Worm (Caenorhabditis elegans) whole organism, mixed stage, embryonic: ENCODE results near the gene cht-6.

Experiments used
- blmp-1 ChIP-seq: fragments of 150-350 bp; optimal IDR thresholded peaks from 2 replicates; lab custom pipeline; 2014; ENCODE audit warnings: missing biosample characterization, missing genetic modification characterization
- lin-32 ChIP-seq: fragments of 200-800 bp; sonication (Bioruptor generic); optimal IDR thresholded peaks from 2 replicates; lab custom pipeline; 2018; ENCODE audit warnings: mild to moderate bottlenecking, missing genetic modification characterization, missing compliant biosample characterization
- lsy-2 ChIP-seq: fragments of 150-350 bp; optimal IDR thresholded peaks from 2 replicates; lab custom pipeline; 2014; ENCODE audit warnings: missing biosample characterization, missing genetic modification characterization
- mls-2 ChIP-seq: sonication (generic microtip); optimal IDR thresholded peaks from 2 replicates; lab custom pipeline; 2016; ENCODE audit warnings: mild to moderate bottlenecking, missing genetic modification characterization, moderate library complexity, missing compliant biosample characterization
- nhr-237 ChIP-seq: fragments of 150-350 bp; optimal IDR thresholded peaks from 2 replicates; lab custom pipeline; 2014; ENCODE audit warnings: missing biosample characterization, missing genetic modification characterization
- nhr-28 ChIP-seq: fragments of 150-350 bp; optimal IDR thresholded peaks from 2 replicates; lab custom pipeline; 2014; ENCODE audit warnings: missing biosample characterization, missing genetic modification characterization
- pha-4 ChIP-seq: fragments of 150-350 bp; optimal IDR thresholded peaks from 2 replicates; lab custom pipeline; 2018; ENCODE audit warnings: missing biosample characterization, missing genetic modification reagents, missing genetic modification characterization
- sem-2 ChIP-seq: fragments of 200-800 bp; sonication (Bioruptor generic); optimal IDR thresholded peaks from 2 replicates; lab custom pipeline; 2018; ENCODE audit warnings: mild to moderate bottlenecking, missing genetic modification characterization, missing compliant biosample characterization
- snpc-4 ChIP-seq: fragments of 150-350 bp; optimal IDR thresholded peaks from 2 replicates; lab custom pipeline; 2014; ENCODE audit warnings: missing biosample characterization, missing genetic modification characterization

DNA sequence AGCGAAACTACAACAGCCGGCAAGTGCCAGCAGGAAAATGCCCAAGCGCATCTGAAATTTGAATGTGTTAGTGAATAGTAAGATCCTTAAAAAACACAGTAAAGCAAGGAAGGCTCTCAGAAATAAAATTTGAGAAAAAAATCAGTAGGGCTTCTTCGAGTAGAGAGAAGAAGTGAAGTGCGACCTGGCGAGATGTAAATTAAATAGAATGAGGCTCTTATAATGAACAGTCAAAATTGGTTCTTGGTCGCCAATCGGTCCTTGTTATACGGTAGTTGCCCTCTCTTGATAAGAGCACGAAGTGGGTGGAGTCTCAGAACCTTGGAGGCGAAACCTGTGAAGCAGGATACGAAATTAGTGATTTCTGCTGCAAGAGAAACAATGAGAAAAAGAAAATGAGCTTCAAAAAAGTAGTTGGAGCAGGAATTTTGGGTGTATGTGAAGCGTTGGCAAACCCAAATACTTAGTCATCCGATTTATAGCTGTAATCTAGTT, 6.0 kb upstream of the cht-6 start, which contains the start of gene bcf-1:
- TF ChIP-seq lin-32 (GFP tag; lab: Kevin White, UChicago), result no peak
- no peak for TF ChIP-seq pha-4 (tag; lab: Kevin White, UChicago)
- TF ChIP-seq sem-2 (GFP tag; lab: Kevin White, UChicago), result no peak
- TF ChIP-seq snpc-4 (tag; lab: Kevin White, UChicago), result no peak
- no peak for TF ChIP-seq lsy-2 (tag; lab: Kevin White, UChicago)
- no peak for TF ChIP-seq blmp-1 (tag; lab: Kevin White, UChicago)
- TF ChIP-seq nhr-28 (tag; lab: Kevin White, UChicago), result no peak
- no peak for TF ChIP-seq mls-2 (tag; lab: Kevin White, UChicago)
- TF ChIP-seq nhr-237 (tag; lab: Kevin White, UChicago), result no peak
